Fruit fly (Drosophila melanogaster) whole organism, embryonic: ENCODE measurements around the gene Acp62F.

Experiments
- Adf1 ChIP-seq: fragments of 200-800 bp; sonication (Bioruptor generic); IDR thresholded peaks from 2 replicates; pipeline ENCODE4 v1.3.6; 2022; ENCODE audit warnings: missing biosample characterization, missing genetic modification characterization
- CG11247 ChIP-seq: fragments of 200-800 bp; sonication (Bioruptor generic); IDR thresholded peaks from 2 replicates; pipeline ENCODE4 v1.3.6; 2022; ENCODE audit warnings: missing biosample characterization, missing genetic modification characterization
- CG11504 ChIP-seq: fragments of 200-800 bp; sonication (Bioruptor generic); optimal IDR thresholded peaks from 3 replicates; lab custom pipeline; 2019; ENCODE audit warnings: missing biosample characterization, mild to moderate bottlenecking, missing genetic modification characterization, moderate library complexity
- CG12104 ChIP-seq: fragments of 200-800 bp; sonication (Bioruptor generic); optimal IDR thresholded peaks from 3 replicates; lab custom pipeline; 2016; ENCODE audit warnings: missing biosample characterization, missing genetic modification characterization
- CG17385 ChIP-seq: fragments of 200-800 bp; sonication (Bioruptor generic); optimal IDR thresholded peaks from 3 replicates; lab custom pipeline; 2018; ENCODE audit warnings: missing biosample characterization, mild to moderate bottlenecking, missing genetic modification characterization
- CG30020 ChIP-seq: fragments of 200-800 bp; optimal IDR thresholded peaks from 2 replicates; lab custom pipeline; 2019; ENCODE audit warnings: missing biosample characterization, mild to moderate bottlenecking, missing genetic modification characterization, moderate library complexity
- CG34376 ChIP-seq: fragments of 200-800 bp; sonication (Bioruptor generic); optimal IDR thresholded peaks from 2 replicates; lab custom pipeline; 2018; ENCODE audit warnings: missing biosample characterization, mild to moderate bottlenecking, missing genetic modification characterization
- CG8478 ChIP-seq: fragments of >200 bp; optimal IDR thresholded peaks from 2 replicates; lab custom pipeline; 2018
- emc ChIP-seq: fragments of 200-800 bp; sonication (Bioruptor generic); optimal IDR thresholded peaks from 2 replicates; lab custom pipeline; 2016; ENCODE audit warnings: missing biosample characterization, missing genetic modification characterization
- nmo ChIP-seq: fragments of 200-800 bp; sonication (Bioruptor generic); optimal IDR thresholded peaks from 2 replicates; lab custom pipeline; 2018; ENCODE audit warnings: missing biosample characterization, mild to moderate bottlenecking, missing genetic modification characterization, moderate library complexity
- scrt ChIP-seq: fragments of 200-800 bp; sonication (Bioruptor generic); optimal IDR thresholded peaks from 2 replicates; lab custom pipeline; 2018; ENCODE audit warnings: missing biosample characterization, mild to moderate bottlenecking, missing genetic modification characterization, moderate library complexity

dm6 chr3L:2702474-2702873 lies 37.1 kb upstream of the Acp62F start:
- no peak for TF ChIP-seq CG30020 (tag; lab: Kevin White, UChicago)
- TF ChIP-seq CG11247 (GFP tag; lab: Robert Waterston, UW), result no peak
- TF ChIP-seq CG12104 (GFP tag; lab: Kevin White, UChicago), result no peak
- no peak for TF ChIP-seq CG11504 (tag; lab: Kevin White, UChicago)
- no peak for TF ChIP-seq Adf1 (GFP tag; lab: Robert Waterston, UW)
- TF ChIP-seq CG17385 (GFP tag; lab: Kevin White, UChicago), result no peak
- no peak for TF ChIP-seq nmo (GFP tag; lab: Kevin White, UChicago)
- TF ChIP-seq scrt (GFP tag; lab: Kevin White, UChicago), result peak; percentile 68
- TF ChIP-seq emc, result no peak
- no peak for TF ChIP-seq CG34376 (GFP tag; lab: Kevin White, UChicago)
- TF ChIP-seq CG8478 (lab: Kevin White, UChicago), result no peak
